Worm (Caenorhabditis elegans): Measurements from ENCODE around the gene F57E7.2.

The F57E7.2 gene

DNA sequence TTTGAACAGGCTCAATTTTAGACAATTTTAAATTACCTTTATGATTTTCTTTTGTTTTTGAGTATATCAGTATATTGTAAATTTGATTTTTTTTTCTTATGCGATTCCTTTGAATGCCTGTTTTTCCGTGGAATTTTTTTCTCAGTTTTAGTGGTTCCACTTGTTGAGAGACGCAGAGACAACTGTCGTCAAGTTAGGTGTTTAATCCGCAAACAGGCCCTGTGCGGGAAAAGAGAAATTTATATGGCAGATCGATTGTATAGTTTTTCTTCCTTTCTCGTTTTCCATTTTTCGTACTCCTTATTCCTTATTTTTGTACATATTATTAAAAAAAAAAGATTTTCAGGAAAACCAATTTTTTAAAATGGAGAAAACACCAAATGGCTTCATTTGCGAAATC is 16.1 kb upstream of the F57E7.2 start, which contains the start of gene F36D3.1 (continued):
- TF ChIP-seq ama-1 (optimal IDR thresholded peaks at IDR 0.05) (no peak), F16B12.6 (tag; optimal IDR thresholded peaks at IDR 0.05) (peak; percentile 84), fos-1 (tag; optimal IDR thresholded peaks at IDR 0.05) (no peak), egl-27 (tag; optimal IDR thresholded peaks at IDR 0.05) (no peak), nhr-77 (tag; optimal IDR thresholded peaks at IDR 0.05) (no peak), mep-1 (tag; optimal IDR thresholded peaks at IDR 0.05) (peak; percentile 68), ztf-11 (tag; optimal IDR thresholded peaks at IDR 0.05) (no peak), dsc-1 (tag; optimal IDR thresholded peaks at IDR 0.05) (peak; percentile 15), sptf-1 (tag; optimal IDR thresholded peaks at IDR 0.05) (no peak), mdl-1 (tag; optimal IDR thresholded peaks at IDR 0.05) (no peak), vab-15 (tag; optimal IDR thresholded peaks at IDR 0.05) (no peak), fkh-10 (GFP tag; optimal IDR thresholded peaks at IDR 0.05) (no peak), lin-15B (tag; optimal IDR thresholded peaks at IDR 0.05) (peak; percentile 26), alr-1 (tag; optimal IDR thresholded peaks at IDR 0.05; ENCODE audit: borderline replicate concordance) (no peak), unc-130 (tag; optimal IDR thresholded peaks at IDR 0.05) (peak; percentile 59), unc-98 (GFP tag; IDR thresholded peaks at IDR 0.05) (no peak), jun-1 (tag; optimal IDR thresholded peaks at IDR 0.05) (no peak), mab-9 (GFP tag; IDR thresholded peaks at IDR 0.05) (no peak), nhr-20 (tag; optimal IDR thresholded peaks at IDR 0.05) (peak; percentile 22), aly-2 (tag; optimal IDR thresholded peaks at IDR 0.05) (no peak), unc-30 (tag; optimal IDR thresholded peaks at IDR 0.05) (no peak), nhr-85 (tag) (no peak), pax-3 (tag; optimal IDR thresholded peaks at IDR 0.05) (no peak), fkh-4 (tag; optimal IDR thresholded peaks at IDR 0.05; ENCODE audit: borderline replicate concordance) (no peak), nhr-19 (GFP tag; conservative IDR thresholded peaks at IDR 0.05) (peak; percentile 26; the same call in 1 of the 2 replicates), snpc-4 (tag; optimal IDR thresholded peaks at IDR 0.05) (peak; percentile 38), nhr-71 (tag; optimal IDR thresholded peaks at IDR 0.05) (no peak), irx-1 (tag; optimal IDR thresholded peaks at IDR 0.05) (no peak), skn-1 (tag; optimal IDR thresholded peaks at IDR 0.05) (peak; percentile 40), hlh-17 (GFP tag; optimal IDR thresholded peaks at IDR 0.05; ENCODE audit: borderline replicate concordance) (no peak), lin-35 (GFP tag; optimal IDR thresholded peaks at IDR 0.05) (peak; percentile 78 to 92), nhr-47 (tag; optimal IDR thresholded peaks at IDR 0.05) (peak; percentile 58), snu-23 (GFP tag; optimal IDR thresholded peaks at IDR 0.05) (peak; percentile 64), nhr-11 (tag; optimal IDR thresholded peaks at IDR 0.05) (no peak), lsy-2 (tag; optimal IDR thresholded peaks at IDR 0.05) (peak; percentile 57 to 83), ztf-4 (tag; optimal IDR thresholded peaks at IDR 0.05) (no peak), nhr-12 (tag; optimal IDR thresholded peaks at IDR 0.05) (no peak), isw-1 (GFP tag; IDR thresholded peaks at IDR 0.05) (no peak), lin-39 (tag; optimal IDR thresholded peaks at IDR 0.05) (no peak), tbx-2 (tag; optimal IDR thresholded peaks at IDR 0.05) (peak; percentile 28), grh-1 (GFP tag; IDR thresholded peaks at IDR 0.05) (no peak), efl-1 (optimal IDR thresholded peaks at IDR 0.05) (peak; percentile 91 to 92), efl-1 (GFP tag; optimal IDR thresholded peaks at IDR 0.05 in 1 of 2) (peak; percentile 88 to 99), pqm-1 (tag; optimal IDR thresholded peaks at IDR 0.05) (no peak), ces-1 (GFP tag; optimal IDR thresholded peaks at IDR 0.05) (no peak), ceh-88 (GFP tag; IDR thresholded peaks at IDR 0.05) (no peak), mef-2 (tag; optimal IDR thresholded peaks at IDR 0.05) (no peak), ets-5 (GFP tag; IDR thresholded peaks at IDR 0.05) (no peak), ceh-8 (GFP tag; optimal IDR thresholded peaks at IDR 0.05) (no peak), blmp-1 (tag; optimal IDR thresholded peaks at IDR 0.05) (peak; percentile 71), nhr-28 (tag; optimal IDR thresholded peaks at IDR 0.05) (no peak), aha-1 (tag; optimal IDR thresholded peaks at IDR 0.05) (no peak), nhr-90 (tag; optimal IDR thresholded peaks at IDR 0.05; ENCODE audit: poor library complexity) (peak; percentile 15), hlh-4 (tag; optimal IDR thresholded peaks at IDR 0.05) (no peak), sox-4 (tag; optimal IDR thresholded peaks at IDR 0.05) (no peak)

Measured in whole organism, L1 larva.